Worm (Caenorhabditis elegans) whole organism, L4/young adult: ENCODE measurements around the gene nlp-21.

Source experiments
- W03F9.2 ChIP-seq: fragments of 150-350 bp; optimal IDR thresholded peaks from 2 replicates; lab custom pipeline; 2014; ENCODE audit warnings: missing biosample characterization, missing genetic modification characterization
- dao-5 ChIP-seq: sonication (generic microtip); optimal IDR thresholded peaks from 2 replicates; lab custom pipeline; 2016; ENCODE audit warnings: missing genotype, missing genetic modification characterization, moderate library complexity, missing compliant biosample characterization
- him-1 ChIP-seq: sonication (generic microtip); optimal IDR thresholded peaks from 2 replicates; lab custom pipeline; 2016; ENCODE audit warnings: missing genotype, missing genetic modification reagents, missing genetic modification characterization, missing compliant biosample characterization

DNA sequence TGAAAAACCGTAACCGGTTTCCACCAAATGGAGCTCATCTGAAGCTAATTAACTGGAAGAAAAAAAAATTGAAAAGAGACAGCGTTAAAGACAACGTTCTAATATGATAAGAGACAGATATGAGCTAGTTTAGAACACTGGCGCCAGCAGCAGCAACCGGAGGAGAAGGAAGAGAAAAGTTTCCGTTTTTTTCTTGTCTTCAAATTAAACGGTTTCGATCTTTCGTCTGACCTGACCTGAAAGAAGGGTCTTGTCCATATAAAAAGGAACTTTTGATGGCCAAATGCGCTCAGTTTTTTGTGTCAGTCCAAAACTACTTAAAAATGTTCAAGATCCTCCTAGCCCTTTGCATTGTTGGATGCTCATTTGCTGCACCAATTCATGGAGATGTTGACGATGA lies 26.6 kb downstream of the nlp-21 start, which contains the start of gene T28D6.3:
- no peak for TF ChIP-seq him-1 (tag; lab: Kevin White, UChicago)
- TF ChIP-seq W03F9.2 = no peak
- TF ChIP-seq dao-5 (tag; lab: Kevin White, UChicago) = no peak
